Worm (Caenorhabditis elegans): ENCODE data around the gene R08C7.5.
A peak's percentile ranks its signal among the peaks of the same experiment; 100 is the strongest.

Gene R08C7.5

DNA sequence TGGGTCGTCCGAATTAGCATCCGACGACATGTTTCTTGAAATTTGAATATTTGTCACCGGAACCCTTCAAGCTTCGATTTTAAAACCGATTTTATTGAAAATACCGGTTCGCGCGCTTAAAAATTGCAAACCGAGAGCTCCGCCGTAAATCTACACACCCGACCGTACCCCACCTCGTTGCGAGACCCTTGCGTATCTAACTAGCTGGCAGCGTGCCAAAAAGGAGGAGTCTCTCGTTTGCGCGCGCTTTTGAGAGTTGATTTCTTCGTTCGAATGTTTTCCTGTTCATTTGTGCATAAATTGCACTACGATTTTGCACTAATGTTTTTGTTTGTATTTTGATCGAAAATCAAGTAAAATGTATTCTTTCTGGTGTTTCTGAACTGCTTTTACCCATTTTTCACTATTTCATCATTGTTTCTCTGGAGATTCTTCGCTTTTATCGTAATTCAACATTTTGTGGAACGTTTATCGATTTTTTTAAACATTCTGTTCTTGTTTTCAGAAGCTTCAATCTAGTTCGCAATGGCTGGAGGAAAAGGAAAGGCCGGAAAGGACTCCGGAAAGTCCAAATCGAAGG, 15.8 kb downstream of the R08C7.5 start, which contains the start of the genes wapl-1 and htz-1 (continued):
- peak; percentile 81 for TF ChIP-seq ceh-100 (GFP tag; IDR thresholded peaks at IDR 0.05)
- peak; percentile 94 for TF ChIP-seq D2030.7 (GFP tag; IDR thresholded peaks at IDR 0.05)
- peak; percentile 89 for TF ChIP-seq dpl-1 (GFP tag; optimal IDR thresholded peaks at IDR 0.05)
- TF ChIP-seq F22D6.2 (tag; optimal IDR thresholded peaks at IDR 0.05), result no peak
- peak; percentile 65 for TF ChIP-seq athp-1 (tag; optimal IDR thresholded peaks at IDR 0.05)
- peak; percentile 92 for TF ChIP-seq rcor-1 (GFP tag; IDR thresholded peaks at IDR 0.05)
- peak; percentile 95 for TF ChIP-seq lin-54 (GFP tag; optimal IDR thresholded peaks at IDR 0.05)
- peak; percentile 23 for TF ChIP-seq snpc-4 (GFP tag; optimal IDR thresholded peaks at IDR 0.05)
- TF ChIP-seq snpc-4 (tag; optimal IDR thresholded peaks at IDR 0.05), result peak; percentile 73 to 85 (median 83)
- TF ChIP-seq let-607 (tag; optimal IDR thresholded peaks at IDR 0.05), result peak; percentile 36 to 56
- peak; percentile 67 for TF ChIP-seq attf-3 (GFP tag; conservative IDR thresholded peaks at IDR 0.05)
- TF ChIP-seq lin-35 (GFP tag; optimal IDR thresholded peaks at IDR 0.05), result peak; percentile 54 to 94 (median 76)
- peak; percentile 50; the same call in 1 of the 2 replicates for TF ChIP-seq cebp-1 (GFP tag; IDR thresholded peaks at IDR 0.05)
- TF ChIP-seq cebp-1 (tag; optimal IDR thresholded peaks at IDR 0.05), result peak; percentile 87
- TF ChIP-seq lsl-1 (GFP tag; optimal IDR thresholded peaks at IDR 0.05), result peak; percentile 96
- peak; percentile 50 for TF ChIP-seq F52B5.7 (tag; optimal IDR thresholded peaks at IDR 0.05)
- TF ChIP-seq cebp-2 (GFP tag; IDR thresholded peaks at IDR 0.05), result peak; percentile 72; the same call in 1 of the 2 replicates
- peak; percentile 92 for TF ChIP-seq efl-1 (GFP tag; optimal IDR thresholded peaks at IDR 0.05)
- TF ChIP-seq F23B12.7 (tag; optimal IDR thresholded peaks at IDR 0.05; ENCODE audit: insufficient read depth), result peak; percentile 58
- no peak for TF ChIP-seq T07F8.4 (tag; optimal IDR thresholded peaks at IDR 0.05)
- TF ChIP-seq atf-7 (tag; optimal IDR thresholded peaks at IDR 0.05), result peak; percentile 72
- TF ChIP-seq C06A6.2 (GFP tag; conservative IDR thresholded peaks at IDR 0.05), result peak; percentile 85
- peak; percentile 21 for TF ChIP-seq unc-62 (GFP tag; optimal IDR thresholded peaks at IDR 0.05)
- no peak for TF ChIP-seq nhr-90 (tag; optimal IDR thresholded peaks at IDR 0.05)
- peak; percentile 66; the same call in 1 of the 2 replicates for TF ChIP-seq ztf-25 (GFP tag; IDR thresholded peaks at IDR 0.05)
- peak; percentile 88 for TF ChIP-seq Y53G8AR.9 (GFP tag; conservative IDR thresholded peaks at IDR 0.05)
- peak; percentile 67 for TF ChIP-seq nhr-80 (tag; optimal IDR thresholded peaks at IDR 0.05)
- TF ChIP-seq hsf-1 (GFP tag; IDR thresholded peaks at IDR 0.05), result peak; percentile 85
- TF ChIP-seq pha-4 (tag; optimal IDR thresholded peaks at IDR 0.05), result peak; percentile 88
- peak; percentile 27 for TF ChIP-seq gei-17 (GFP tag; optimal IDR thresholded peaks at IDR 0.05)
- peak; percentile 78 for TF ChIP-seq F49E8.2 (tag; optimal IDR thresholded peaks at IDR 0.05; ENCODE audit: insufficient read depth)
- peak; percentile 65 for TF ChIP-seq attf-6 (GFP tag; IDR thresholded peaks at IDR 0.05)
- TF ChIP-seq zim-3 (tag; optimal IDR thresholded peaks at IDR 0.05), result peak; percentile 56
- TF ChIP-seq chd-7 (tag; optimal IDR thresholded peaks at IDR 0.05), result peak; percentile 62
- TF ChIP-seq F57C9.4 (tag; optimal IDR thresholded peaks at IDR 0.05), result peak; percentile 25
- TF ChIP-seq madf-6 (GFP tag; IDR thresholded peaks at IDR 0.05), result peak; percentile 96
- no peak for TF ChIP-seq sptf-2 (GFP tag; optimal IDR thresholded peaks at IDR 0.05)
- TF ChIP-seq hmg-1.2 (GFP tag; IDR thresholded peaks at IDR 0.05), result peak; percentile 81
- TF ChIP-seq mes-4 (tag; optimal IDR thresholded peaks at IDR 0.05), result no peak
- peak; percentile 90 for TF ChIP-seq lir-1 (GFP tag; conservative IDR thresholded peaks at IDR 0.05)
- peak; percentile 93 for TF ChIP-seq Y95B8A.8 (GFP tag; IDR thresholded peaks at IDR 0.05)

All from whole organism, young adult.